Worm (Caenorhabditis elegans) whole organism, late embryonic: ENCODE measurements around the gene evl-20.

Experiments
- C38D4.7 ChIP-seq: fragments of 200-800 bp; sonication (Bioruptor generic); optimal IDR thresholded peaks from 2 replicates; lab custom pipeline; 2018; ENCODE audit warnings: mild to moderate bottlenecking, missing genetic modification characterization, moderate library complexity, missing compliant biosample characterization
- F13H6.1 ChIP-seq: sonication (generic microtip); optimal IDR thresholded peaks from 2 replicates; lab custom pipeline; 2016; ENCODE audit warnings: missing genetic modification characterization, missing compliant biosample characterization
- K02D7.2 ChIP-seq: sonication (generic microtip); optimal IDR thresholded peaks from 2 replicates; lab custom pipeline; 2017; ENCODE audit warnings: mild to moderate bottlenecking, missing genetic modification characterization, missing compliant biosample characterization
- K09A11.1 ChIP-seq: sonication (generic microtip); optimal IDR thresholded peaks from 2 replicates; lab custom pipeline; 2017; ENCODE audit warnings: antibody characterized with exemption, mild to moderate bottlenecking, missing genetic modification characterization, missing compliant biosample characterization; ENCODE audit not compliant: insufficient read depth
- T23F11.4 ChIP-seq: fragments of 200-800 bp; sonication (Bioruptor generic); optimal IDR thresholded peaks from 2 replicates; lab custom pipeline; 2018; ENCODE audit warnings: mild to moderate bottlenecking, missing genetic modification characterization, missing compliant biosample characterization
- ahr-1 ChIP-seq: sonication (generic microtip); optimal IDR thresholded peaks from 2 replicates; lab custom pipeline; 2016; ENCODE audit warnings: missing genetic modification characterization, missing compliant biosample characterization
- ama-1 ChIP-seq: fragments of 150-350 bp; optimal IDR thresholded peaks from 2 replicates; lab custom pipeline; 2014
- ceh-18 ChIP-seq: sonication (generic microtip); optimal IDR thresholded peaks from 2 replicates; lab custom pipeline; 2016; ENCODE audit warnings: missing genetic modification characterization, missing compliant biosample characterization
- ceh-2 ChIP-seq: sonication (generic microtip); optimal IDR thresholded peaks from 2 replicates; lab custom pipeline; 2016; ENCODE audit warnings: missing genotype, missing genetic modification characterization, missing compliant biosample characterization
- ceh-22 ChIP-seq: sonication (generic microtip); optimal IDR thresholded peaks from 2 replicates; lab custom pipeline; 2017; ENCODE audit warnings: missing biosample characterization, missing genetic modification characterization
- ceh-24 ChIP-seq: sonication (generic microtip); optimal IDR thresholded peaks from 2 replicates; lab custom pipeline; 2016; ENCODE audit warnings: mild to moderate bottlenecking, missing genetic modification characterization, missing compliant biosample characterization
- ceh-31 ChIP-seq: sonication (generic microtip); optimal IDR thresholded peaks from 2 replicates; lab custom pipeline; 2016; ENCODE audit warnings: missing genetic modification characterization, missing compliant biosample characterization
- ceh-34 ChIP-seq: sonication (generic microtip); optimal IDR thresholded peaks from 2 replicates; lab custom pipeline; 2016; ENCODE audit warnings: mild to moderate bottlenecking, missing genetic modification characterization, missing compliant biosample characterization
- dmd-4 ChIP-seq: sonication (generic microtip); optimal IDR thresholded peaks from 2 replicates; lab custom pipeline; 2016; ENCODE audit warnings: borderline replicate concordance, missing genetic modification characterization, missing compliant biosample characterization
- dve-1 ChIP-seq: sonication (generic microtip); optimal IDR thresholded peaks from 2 replicates; lab custom pipeline; 2017; ENCODE audit warnings: antibody characterized with exemption, mild to moderate bottlenecking, missing genetic modification characterization, missing compliant biosample characterization
- elt-2 ChIP-seq: sonication (generic microtip); optimal IDR thresholded peaks from 2 replicates; lab custom pipeline; 2016; ENCODE audit warnings: missing genetic modification reagents, missing genetic modification characterization, missing compliant biosample characterization
- ets-4 ChIP-seq: sonication (generic microtip); optimal IDR thresholded peaks from 2 replicates; lab custom pipeline; 2016; ENCODE audit warnings: missing genetic modification characterization, missing compliant biosample characterization
- fkh-10 ChIP-seq: fragments of 150-350 bp; optimal IDR thresholded peaks from 2 replicates; lab custom pipeline; 2014; ENCODE audit warnings: missing biosample characterization, missing genetic modification reagents, missing genetic modification characterization
- fkh-6 ChIP-seq: sonication (generic microtip); optimal IDR thresholded peaks from 2 replicates; lab custom pipeline; 2016; ENCODE audit warnings: missing genetic modification characterization, missing compliant biosample characterization
- hlh-13 ChIP-seq: fragments of 200-800 bp; sonication (Bioruptor generic); optimal IDR thresholded peaks from 2 replicates; lab custom pipeline; 2018; ENCODE audit warnings: mild to moderate bottlenecking, missing genetic modification characterization, missing compliant biosample characterization
- hlh-15 ChIP-seq: sonication (generic microtip); optimal IDR thresholded peaks from 2 replicates; lab custom pipeline; 2016; ENCODE audit warnings: missing genetic modification characterization, missing compliant biosample characterization
- hlh-6 ChIP-seq: sonication (generic microtip); optimal IDR thresholded peaks from 2 replicates; lab custom pipeline; 2016; ENCODE audit warnings: missing genotype, missing genetic modification characterization, missing compliant biosample characterization
- lin-11 ChIP-seq: fragments of 200-800 bp; sonication (Bioruptor generic); optimal IDR thresholded peaks from 2 replicates; lab custom pipeline; 2018; ENCODE audit warnings: mild to moderate bottlenecking, missing genetic modification characterization, missing compliant biosample characterization
- madf-2 ChIP-seq: sonication (generic microtip); optimal IDR thresholded peaks from 2 replicates; lab custom pipeline; 2017; ENCODE audit warnings: missing genetic modification characterization, missing compliant biosample characterization
- mec-3 ChIP-seq: sonication (generic microtip); optimal IDR thresholded peaks from 2 replicates; lab custom pipeline; 2016; ENCODE audit warnings: borderline replicate concordance, missing genetic modification characterization, missing compliant biosample characterization
- nfya-1 ChIP-seq: sonication (generic microtip); optimal IDR thresholded peaks from 2 replicates; lab custom pipeline; 2017; ENCODE audit warnings: missing genetic modification characterization, mild to moderate bottlenecking, missing compliant biosample characterization, antibody characterized with exemption, moderate library complexity
- nhr-11 ChIP-seq: fragments of 150-350 bp; optimal IDR thresholded peaks from 2 replicates; lab custom pipeline; 2014; ENCODE audit warnings: missing biosample characterization, missing genetic modification characterization
- nhr-232 ChIP-seq: sonication (generic microtip); optimal IDR thresholded peaks from 2 replicates; lab custom pipeline; 2016; ENCODE audit warnings: missing genetic modification characterization, missing compliant biosample characterization
- pag-3 ChIP-seq: sonication (generic microtip); optimal IDR thresholded peaks from 2 replicates; lab custom pipeline; 2016; ENCODE audit warnings: missing compliant biosample characterization, missing genetic modification characterization, borderline replicate concordance
- pat-9 ChIP-seq: fragments of 200-800 bp; sonication (Bioruptor generic); optimal IDR thresholded peaks from 2 replicates; lab custom pipeline; 2018; ENCODE audit warnings: mild to moderate bottlenecking, missing genetic modification characterization, moderate library complexity, missing compliant biosample characterization
- pha-2 ChIP-seq: sonication (generic microtip); optimal IDR thresholded peaks from 2 replicates; lab custom pipeline; 2017; ENCODE audit warnings: mild to moderate bottlenecking, missing genetic modification characterization, missing compliant biosample characterization
- pqm-1 ChIP-seq: sonication (generic microtip); optimal IDR thresholded peaks from 2 replicates; lab custom pipeline; 2016; ENCODE audit warnings: missing genetic modification characterization, missing compliant biosample characterization
- ref-2 ChIP-seq: sonication (generic microtip); optimal IDR thresholded peaks from 2 replicates; lab custom pipeline; 2016; ENCODE audit warnings: missing genetic modification characterization, missing compliant biosample characterization
- rnt-1 ChIP-seq: sonication (generic microtip); optimal IDR thresholded peaks from 2 replicates; lab custom pipeline; 2016; ENCODE audit warnings: missing genetic modification characterization, missing compliant biosample characterization
- sdc-2 ChIP-seq: sonication (generic microtip); optimal IDR thresholded peaks from 2 replicates; lab custom pipeline; 2016; ENCODE audit warnings: missing genotype, missing genetic modification characterization, missing compliant biosample characterization
- tbx-2 ChIP-seq: sonication (generic microtip); optimal IDR thresholded peaks from 2 replicates; lab custom pipeline; 2016; ENCODE audit warnings: missing genetic modification characterization, missing compliant biosample characterization
- tbx-7 ChIP-seq: sonication (generic microtip); optimal IDR thresholded peaks from 2 replicates; lab custom pipeline; 2016; ENCODE audit warnings: missing genotype, missing genetic modification characterization, missing compliant biosample characterization
- ttx-3 ChIP-seq: sonication (generic microtip); optimal IDR thresholded peaks from 2 replicates; lab custom pipeline; 2016; ENCODE audit warnings: missing genetic modification reagents, missing genetic modification characterization, missing compliant biosample characterization
- unc-55 ChIP-seq: sonication (generic microtip); optimal IDR thresholded peaks from 2 replicates; lab custom pipeline; 2017; ENCODE audit warnings: missing biosample characterization, missing genetic modification reagents, missing genetic modification characterization
- unc-86 ChIP-seq: sonication (generic microtip); optimal IDR thresholded peaks from 2 replicates; lab custom pipeline; 2016; ENCODE audit warnings: missing genetic modification characterization, missing compliant biosample characterization
- zip-5 ChIP-seq: sonication (generic microtip); optimal IDR thresholded peaks from 2 replicates; lab custom pipeline; 2016; ENCODE audit warnings: missing genetic modification characterization, missing compliant biosample characterization
- ztf-16 ChIP-seq: sonication (generic microtip); optimal IDR thresholded peaks from 2 replicates; lab custom pipeline; 2017; ENCODE audit warnings: missing genetic modification characterization, missing compliant biosample characterization

Gene evl-20

ce11 chrII:8405303-8405702 lies 38.8 kb upstream of the evl-20 start, which contains the start of gene ubc-24:
ubc-24 (plus strand) TSS chrII:8405603.
- TF ChIP-seq rnt-1 (tag; lab: Kevin White, UChicago) (no peak), ahr-1 (tag; lab: Kevin White, UChicago) (no peak), hlh-6 (tag; lab: Kevin White, UChicago) (no peak), pqm-1 (tag; lab: Kevin White, UChicago) (no peak), K02D7.2 (no peak), fkh-10 (no peak), tbx-7 (tag; lab: Kevin White, UChicago) (no peak), dmd-4 (tag; lab: Kevin White, UChicago) (no peak), pha-2 (tag; lab: Kevin White, UChicago) (no peak), nhr-232 (no peak), ets-4 (tag; lab: Kevin White, UChicago) (no peak), ceh-18 (tag; lab: Kevin White, UChicago) (no peak), ceh-2 (tag; lab: Kevin White, UChicago) (no peak), unc-55 (GFP tag; lab: Kevin White, UChicago) (no peak), ceh-31 (tag; lab: Kevin White, UChicago) (no peak), tbx-2 (tag; lab: Kevin White, UChicago) (no peak), zip-5 (tag; lab: Kevin White, UChicago) (no peak), nfya-1 (no peak)
- TF ChIP-seq, all 69 proteins: peak for 0

ce11 chrII:8407491-8407890 lies 36.6 kb upstream of the evl-20 start, which contains the start of gene sra-13:
sra-13 (plus strand) TSS chrII:8407685.
- TF ChIP-seq ref-2 (no peak), lin-11 (no peak), nhr-11 (tag; lab: Kevin White, UChicago) (no peak), ttx-3 (tag; lab: Kevin White, UChicago) (no peak), ztf-16 (tag; lab: Kevin White, UChicago) (no peak), F13H6.1 (tag; lab: Kevin White, UChicago) (no peak)

- TF ChIP-seq dve-1 (tag; lab: Kevin White, UChicago) = no peak
- TF ChIP-seq ceh-18 (tag; lab: Kevin White, UChicago) = no peak
- no peak for TF ChIP-seq tbx-2 (tag; lab: Kevin White, UChicago)
- TF ChIP-seq madf-2 = no peak
- no peak for TF ChIP-seq lin-11
- no peak for TF ChIP-seq sdc-2 (tag; lab: Kevin White, UChicago)
- no peak for TF ChIP-seq pat-9 (tag; lab: Kevin White, UChicago)
- no peak for TF ChIP-seq tbx-7 (tag; lab: Kevin White, UChicago)
- no peak for TF ChIP-seq ceh-24 (tag; lab: Kevin White, UChicago)
- no peak for TF ChIP-seq ztf-16 (tag; lab: Kevin White, UChicago)
- TF ChIP-seq rnt-1 (tag; lab: Kevin White, UChicago) = no peak
- no peak for TF ChIP-seq K09A11.1 (tag; lab: Kevin White, UChicago)
- TF ChIP-seq ref-2 = no peak
- no peak for TF ChIP-seq fkh-10
Measured at ce11 chrII:8409538-8409937, 34.6 kb upstream of the evl-20 start.

- TF ChIP-seq T23F11.4 (GFP tag; lab: Kevin White, UChicago) (no peak), unc-86 (no peak), hlh-13 (GFP tag; lab: Kevin White, UChicago) (no peak), mec-3 (no peak), fkh-10 (no peak), ceh-34 (tag; lab: Kevin White, UChicago) (no peak), elt-2 (tag; lab: Kevin White, UChicago) (no peak), ets-4 (tag; lab: Kevin White, UChicago) (no peak), ama-1 (lab: Kevin White, UChicago) (no peak), F13H6.1 (tag; lab: Kevin White, UChicago) (no peak), hlh-6 (tag; lab: Kevin White, UChicago) (no peak), C38D4.7 (GFP tag; lab: Kevin White, UChicago) (no peak), hlh-15 (tag; lab: Kevin White, UChicago) (no peak), pat-9 (tag; lab: Kevin White, UChicago) (no peak), fkh-6 (tag; lab: Kevin White, UChicago) (no peak), ceh-22 (tag; lab: Kevin White, UChicago) (no peak), pag-3 (no peak)
Measured at ce11 chrII:8411002-8411401, 33.1 kb upstream of the evl-20 start.
